Fruit fly (Drosophila melanogaster): ENCODE results near the gene CG12237.

Gene CG12237

DNA sequence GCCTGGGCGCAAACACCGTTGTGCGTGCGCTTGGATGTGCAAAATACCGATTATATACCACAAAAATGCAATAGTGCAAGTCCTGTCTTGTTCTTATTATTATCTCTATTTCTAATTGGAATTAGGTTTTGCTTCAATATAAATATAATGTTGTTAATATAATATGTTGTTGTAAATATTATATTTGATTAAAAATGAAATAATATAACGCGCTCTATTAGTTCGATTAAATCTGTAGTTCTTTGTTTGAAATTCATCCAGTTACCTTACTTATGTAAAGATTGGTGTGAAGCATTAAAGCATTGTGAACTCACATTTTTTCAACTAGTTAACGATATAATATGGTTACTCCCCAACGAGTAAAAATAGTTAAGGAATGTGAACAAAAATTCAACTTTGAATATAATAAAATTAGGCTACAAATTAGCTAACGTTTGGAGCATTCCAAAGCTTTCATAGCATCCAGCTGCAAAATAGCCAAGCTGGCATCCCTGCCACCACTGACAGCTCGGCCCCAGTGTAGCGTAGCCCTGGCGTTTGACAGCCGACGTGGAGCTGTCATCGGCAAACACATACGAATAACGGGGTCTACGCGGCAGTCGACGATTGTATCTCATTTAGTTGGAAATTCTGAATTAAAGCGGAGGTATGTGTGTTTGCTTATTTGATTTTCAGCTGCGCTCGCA is at the start of gene CG12237, which contains the start of gene Sec61gamma:
Gene CG12237 (minus strand): TSS at position 51 of the 686 bp plus-strand sequence.
Gene Sec61gamma (plus strand): TSS at position 509 of the 686 bp plus-strand sequence.
- peak; percentile 39 for TF ChIP-seq pad (GFP tag; optimal IDR thresholded peaks at IDR 0.05)
- peak; percentile 95 for TF ChIP-seq ovo (GFP tag; optimal IDR thresholded peaks at IDR 0.05)
- peak; percentile 40 for TF ChIP-seq CG7101 (tag; optimal IDR thresholded peaks at IDR 0.05)
- TF ChIP-seq tj (GFP tag; optimal IDR thresholded peaks at IDR 0.05) = peak; percentile 41
- TF ChIP-seq bab1 (GFP tag; optimal IDR thresholded peaks at IDR 0.05) = peak; percentile 55
- TF ChIP-seq cic (GFP tag; optimal IDR thresholded peaks at IDR 0.05) = no peak
- TF ChIP-seq CG12768 (GFP tag; optimal IDR thresholded peaks at IDR 0.05) = peak; percentile 1
- TF ChIP-seq Hr96 (GFP tag; optimal IDR thresholded peaks at IDR 0.05) = no peak
- peak; percentile 18 for TF ChIP-seq CG11617 (GFP tag; optimal IDR thresholded peaks at IDR 0.05)
- no peak for TF ChIP-seq CG5204 (GFP tag; optimal IDR thresholded peaks at IDR 0.05)
- TF ChIP-seq CG1620 (GFP tag; optimal IDR thresholded peaks at IDR 0.05) = peak; percentile 65
- peak; percentile 31 for TF ChIP-seq Mnt (GFP tag; optimal IDR thresholded peaks at IDR 0.05)
- TF ChIP-seq CG7045 (GFP tag; optimal IDR thresholded peaks at IDR 0.05) = no peak

DNA sequence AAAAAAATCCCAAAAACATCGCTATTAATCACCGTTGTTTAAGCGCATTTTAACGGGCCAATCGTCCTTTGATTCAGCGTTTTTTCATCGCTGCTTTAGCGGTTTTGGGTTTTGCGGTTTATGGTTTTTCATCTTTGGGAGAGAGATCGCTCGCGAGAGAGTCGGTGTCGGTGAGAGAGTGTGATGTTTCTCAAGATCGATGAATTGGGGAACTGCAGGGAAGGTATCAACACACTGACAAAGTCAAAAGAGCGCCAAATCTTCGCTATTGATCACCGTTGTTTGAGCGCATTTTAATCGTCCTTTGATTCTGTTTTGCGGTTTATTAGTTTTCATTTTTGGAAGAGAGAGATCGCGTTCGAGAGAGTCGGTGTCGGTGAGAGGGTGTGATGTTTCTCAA is 47.4 kb upstream of the CG12237 start:
- no peak for TF ChIP-seq Hr96 (GFP tag; optimal IDR thresholded peaks at IDR 0.05)
- no peak for TF ChIP-seq CG11617 (GFP tag; optimal IDR thresholded peaks at IDR 0.05)
- no peak for TF ChIP-seq Crg-1 (GFP tag; optimal IDR thresholded peaks at IDR 0.05)
- no peak for TF ChIP-seq bab1 (GFP tag; optimal IDR thresholded peaks at IDR 0.05)
- no peak for TF ChIP-seq Mnt (GFP tag; optimal IDR thresholded peaks at IDR 0.05)
- TF ChIP-seq toe (GFP tag; optimal IDR thresholded peaks at IDR 0.05) = no peak
- TF ChIP-seq CG12768 (GFP tag; optimal IDR thresholded peaks at IDR 0.05) = no peak
- TF ChIP-seq CG1620 (GFP tag; optimal IDR thresholded peaks at IDR 0.05) = no peak

DNA sequence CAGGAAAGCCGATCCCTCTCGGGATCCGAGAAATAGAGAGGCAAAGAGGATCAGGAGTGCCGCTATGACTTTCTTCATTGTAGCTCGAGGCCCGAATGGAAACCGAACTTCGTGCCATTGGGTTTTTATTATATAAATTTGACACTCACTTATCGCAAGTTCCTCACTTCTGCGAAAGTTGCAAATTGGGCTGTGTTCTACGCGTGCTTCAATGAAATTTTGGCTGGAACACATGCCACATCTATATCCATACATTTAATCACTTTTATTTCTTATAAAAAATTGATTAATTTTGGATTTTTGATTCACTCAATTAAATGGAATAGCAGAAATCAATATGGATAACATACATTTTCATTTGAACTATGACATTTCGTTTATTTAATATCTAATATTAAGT is 46.2 kb upstream of the CG12237 start, which contains the start of gene CG14227:
Gene CG14227 (minus strand): TSS at position 101 of the 400 bp plus-strand sequence.
- TF ChIP-seq Clk (GFP tag; optimal IDR thresholded peaks at IDR 0.05) (no peak), CG11617 (GFP tag; optimal IDR thresholded peaks at IDR 0.05) (no peak), pad (GFP tag; optimal IDR thresholded peaks at IDR 0.05) (no peak), bab1 (GFP tag; optimal IDR thresholded peaks at IDR 0.05) (no peak), Mnt (GFP tag; optimal IDR thresholded peaks at IDR 0.05) (no peak), CG14711 (tag; optimal IDR thresholded peaks at IDR 0.05) (no peak)

DNA sequence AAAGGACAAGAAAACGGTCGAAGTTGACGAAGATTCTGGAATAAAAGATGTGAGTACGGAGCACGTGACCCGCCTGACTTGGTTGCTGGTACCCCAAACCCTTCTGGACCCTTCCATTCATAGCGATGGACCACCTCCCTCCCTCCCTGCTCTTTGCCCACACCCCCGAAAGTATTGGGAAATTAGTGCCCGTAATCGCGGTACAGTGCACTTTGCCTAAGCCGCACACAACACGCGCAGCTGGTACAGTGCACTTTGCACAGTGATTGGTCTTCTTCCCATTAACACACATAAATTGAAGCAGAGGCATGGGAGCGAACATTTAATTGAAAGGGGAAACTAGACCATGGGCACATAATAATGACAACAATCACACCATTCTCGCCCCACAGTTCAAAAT is 41.4 kb upstream of the CG12237 start:
- TF ChIP-seq CG12768 (GFP tag; optimal IDR thresholded peaks at IDR 0.05) (peak; percentile 19), CG1620 (GFP tag; optimal IDR thresholded peaks at IDR 0.05) (no peak)

DNA sequence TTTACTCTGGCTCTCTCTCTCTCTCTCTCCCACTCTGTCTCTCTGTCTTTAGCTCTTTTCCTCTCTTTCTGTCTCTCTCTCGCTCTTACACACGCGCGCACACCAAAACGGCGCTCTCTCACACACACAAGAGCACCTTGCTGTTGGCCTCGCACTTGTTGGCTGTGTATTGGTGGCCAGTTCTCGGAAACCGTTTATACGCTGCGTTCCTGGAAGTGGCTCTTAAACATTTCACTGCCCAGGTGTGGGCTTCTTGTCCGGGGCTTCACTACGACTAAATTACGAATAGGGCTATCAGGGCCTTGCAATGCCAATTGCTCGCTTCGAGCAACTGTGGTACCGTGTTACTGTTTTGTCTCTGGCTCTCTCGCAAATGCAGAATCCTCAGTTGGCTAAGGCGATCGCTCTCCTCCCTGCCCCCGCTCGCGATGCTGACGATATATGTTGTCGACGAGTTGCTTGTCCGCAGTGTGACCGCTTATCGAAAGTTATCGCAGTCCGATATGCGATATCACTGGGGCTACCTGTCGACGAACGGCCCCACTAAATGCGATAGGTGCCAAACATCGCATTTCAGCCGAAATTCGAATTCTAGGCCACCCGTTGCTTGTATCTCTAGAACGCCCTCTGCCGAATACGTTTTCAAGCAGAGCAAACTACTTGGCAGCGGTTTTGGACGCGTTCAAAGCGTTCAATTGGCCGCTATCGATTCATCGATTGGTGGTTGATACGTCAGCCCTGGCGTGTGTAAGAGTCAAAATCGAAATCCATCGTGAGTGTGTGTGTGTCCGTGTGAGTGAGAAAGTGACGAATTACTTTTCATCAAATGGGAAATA is 40.6 kb upstream of the CG12237 start, which contains the start of the genes dome and Ubqn:
Gene dome (minus strand): TSS at position 479 of the 836 bp plus-strand sequence.
Gene Ubqn (plus strand): TSS at position 769 of the 836 bp plus-strand sequence.
- TF ChIP-seq toe (GFP tag; optimal IDR thresholded peaks at IDR 0.05) = peak; percentile 29
- peak; percentile 50 for TF ChIP-seq pad (GFP tag; optimal IDR thresholded peaks at IDR 0.05)
- peak; percentile 56 for TF ChIP-seq CG12768 (GFP tag; optimal IDR thresholded peaks at IDR 0.05)
- TF ChIP-seq kay (GFP tag; ENCODE audit: borderline replicate concordance) = no peak
- TF ChIP-seq tj (GFP tag; optimal IDR thresholded peaks at IDR 0.05) = peak; percentile 71
- peak; percentile 28 for TF ChIP-seq Crg-1 (GFP tag; optimal IDR thresholded peaks at IDR 0.05)
- TF ChIP-seq cic (GFP tag; optimal IDR thresholded peaks at IDR 0.05) = peak; percentile 62
- peak; percentile 55 for TF ChIP-seq bab1 (GFP tag; optimal IDR thresholded peaks at IDR 0.05)
- TF ChIP-seq CG1620 (GFP tag; optimal IDR thresholded peaks at IDR 0.05) = no peak
- peak; percentile 33 for TF ChIP-seq CG11617 (GFP tag; optimal IDR thresholded peaks at IDR 0.05)
- TF ChIP-seq ovo (GFP tag; optimal IDR thresholded peaks at IDR 0.05) = peak; percentile 31
- no peak for TF ChIP-seq CG7045 (GFP tag; optimal IDR thresholded peaks at IDR 0.05)
- TF ChIP-seq CG5204 (GFP tag; optimal IDR thresholded peaks at IDR 0.05) = no peak
- TF ChIP-seq CG7101 (tag; optimal IDR thresholded peaks at IDR 0.05) = peak; percentile 14
- peak; percentile 49 for TF ChIP-seq Hr96 (GFP tag; optimal IDR thresholded peaks at IDR 0.05)
- TF ChIP-seq CG33017 (tag; optimal IDR thresholded peaks at IDR 0.05) = no peak
- no peak for TF ChIP-seq Clk (GFP tag; optimal IDR thresholded peaks at IDR 0.05)
- TF ChIP-seq CG14711 (tag; optimal IDR thresholded peaks at IDR 0.05) = peak; percentile 5
- no peak for TF ChIP-seq cnc (optimal IDR thresholded peaks at IDR 0.05)
- TF ChIP-seq Mnt (GFP tag; optimal IDR thresholded peaks at IDR 0.05) = peak; percentile 63

DNA sequence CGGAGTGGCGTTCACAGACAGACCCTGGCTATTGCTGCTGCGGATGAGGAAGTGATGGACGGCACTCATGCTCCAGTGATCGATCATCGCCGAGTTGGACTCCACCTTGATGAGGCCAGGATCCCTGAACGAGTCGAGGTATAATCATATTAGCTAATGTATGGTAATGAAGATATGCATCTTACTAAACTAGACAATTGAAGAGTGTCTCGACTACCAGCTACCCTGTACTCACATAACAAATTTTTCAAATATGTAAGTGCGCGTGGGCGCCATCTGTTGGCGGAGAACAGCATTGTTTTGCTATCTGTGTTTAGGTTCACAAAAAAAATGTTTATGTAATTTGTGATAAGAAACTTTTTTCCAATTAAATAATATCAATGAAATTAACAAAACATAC is 36.5 kb upstream of the CG12237 start:
- no peak for TF ChIP-seq CG1620 (GFP tag; optimal IDR thresholded peaks at IDR 0.05)
- no peak for TF ChIP-seq cic (GFP tag; optimal IDR thresholded peaks at IDR 0.05)
- TF ChIP-seq ovo (GFP tag; optimal IDR thresholded peaks at IDR 0.05) = no peak
- no peak for TF ChIP-seq Mnt (GFP tag; optimal IDR thresholded peaks at IDR 0.05)
